Fruit fly (Drosophila melanogaster) whole organism, embryonic: ENCODE data around the gene rngo.

Experiments used
- Adf1 ChIP-seq: fragments of 200-800 bp; sonication (Bioruptor generic); IDR thresholded peaks from 2 replicates; pipeline ENCODE4 v1.3.6; 2022; ENCODE audit warnings: missing biosample characterization, missing genetic modification characterization
- Antp ChIP-seq: fragments of 200-800 bp; sonication (Bioruptor generic); optimal IDR thresholded peaks from 3 replicates; lab custom pipeline; 2016; ENCODE audit warnings: missing biosample characterization, missing genetic modification characterization
- Asciz ChIP-seq: fragments of 200-800 bp; sonication (Bioruptor generic); optimal IDR thresholded peaks from 2 replicates; lab custom pipeline; 2017; ENCODE audit warnings: missing biosample characterization, mild to moderate bottlenecking, missing genetic modification characterization, missing genetic modification reagents
- CG10267 ChIP-seq: fragments of 200-800 bp; sonication (Bioruptor generic); optimal IDR thresholded peaks from 2 replicates; lab custom pipeline; 2018; ENCODE audit warnings: missing biosample characterization, mild to moderate bottlenecking, missing genetic modification characterization, moderate library complexity
- CG10462 ChIP-seq: fragments of 200-800 bp; sonication (Bioruptor generic); optimal IDR thresholded peaks from 2 replicates; lab custom pipeline; 2016; ENCODE audit warnings: missing biosample characterization, missing genetic modification characterization
- CG10979 ChIP-seq: fragments of 200-800 bp; sonication (Bioruptor generic); optimal IDR thresholded peaks from 2 replicates; lab custom pipeline; 2018; ENCODE audit warnings: missing biosample characterization, mild to moderate bottlenecking, missing genetic modification characterization, moderate library complexity
- CG14441 ChIP-seq: fragments of 200-800 bp; sonication (Bioruptor generic); IDR thresholded peaks from 2 replicates; pipeline ENCODE4 v1.3.6; 2022; ENCODE audit warnings: missing biosample characterization, missing genetic modification characterization
- CG16815 ChIP-seq: fragments of 200-800 bp; sonication (Bioruptor generic); optimal IDR thresholded peaks from 3 replicates; lab custom pipeline; 2017; ENCODE audit warnings: missing biosample characterization, mild to moderate bottlenecking, missing genetic modification characterization
- CG31388 ChIP-seq: fragments of 200-800 bp; sonication (Bioruptor generic); optimal IDR thresholded peaks from 2 replicates; lab custom pipeline; 2016; ENCODE audit warnings: missing biosample characterization, missing genetic modification characterization
- CG3163 ChIP-seq: fragments of 200-800 bp; sonication (Bioruptor generic); optimal IDR thresholded peaks from 3 replicates; lab custom pipeline; 2016; ENCODE audit warnings: missing biosample characterization, missing genetic modification characterization
- CG34376 ChIP-seq: fragments of 200-800 bp; sonication (Bioruptor generic); optimal IDR thresholded peaks from 2 replicates; lab custom pipeline; 2018; ENCODE audit warnings: missing biosample characterization, mild to moderate bottlenecking, missing genetic modification characterization
- CG6689 ChIP-seq: fragments of 200-800 bp; sonication (Bioruptor generic); IDR thresholded peaks from 2 replicates; pipeline ENCODE4 v1.3.6; 2022; ENCODE audit warnings: missing biosample characterization, missing genetic modification characterization
- CG6854 ChIP-seq: fragments of 200-800 bp; sonication (Bioruptor generic); optimal IDR thresholded peaks from 3 replicates; lab custom pipeline; 2017; ENCODE audit warnings: missing biosample characterization, mild to moderate bottlenecking, missing genetic modification characterization
- CG7745 ChIP-seq: fragments of 200-800 bp; sonication (Bioruptor generic); optimal IDR thresholded peaks from 2 replicates; lab custom pipeline; 2018; ENCODE audit warnings: missing biosample characterization, mild to moderate bottlenecking, missing genetic modification characterization, moderate library complexity
- CG8359 ChIP-seq: fragments of 200-800 bp; sonication (Bioruptor generic); optimal IDR thresholded peaks from 2 replicates; lab custom pipeline; 2017; ENCODE audit warnings: missing biosample characterization, mild to moderate bottlenecking, missing genetic modification characterization, borderline replicate concordance
- CG8924 ChIP-seq: fragments of 200-800 bp; optimal IDR thresholded peaks from 3 replicates; lab custom pipeline; 2019; ENCODE audit warnings: missing biosample characterization, mild to moderate bottlenecking, missing genetic modification characterization, moderate library complexity
- CG9727 ChIP-seq: fragments of 200-800 bp; sonication (Bioruptor generic); optimal IDR thresholded peaks from 3 replicates; lab custom pipeline; 2017; ENCODE audit warnings: missing biosample characterization, mild to moderate bottlenecking, missing genetic modification characterization
- CG9797 ChIP-seq: fragments of 200-800 bp; sonication (Bioruptor generic); optimal IDR thresholded peaks from 3 replicates; lab custom pipeline; 2018; ENCODE audit warnings: missing biosample characterization, mild to moderate bottlenecking, missing genetic modification characterization
- CTCF ChIP-seq: fragments of 200-800 bp; sonication (Bioruptor generic); optimal IDR thresholded peaks from 2 replicates; lab custom pipeline; 2017; ENCODE audit warnings: missing biosample characterization, mild to moderate bottlenecking, missing genetic modification characterization, moderate library complexity
- Ets97D ChIP-seq: fragments of 200-800 bp; sonication (Bioruptor generic); optimal IDR thresholded peaks from 3 replicates; lab custom pipeline; 2016; ENCODE audit warnings: missing biosample characterization, missing genetic modification characterization
- Fer1 ChIP-seq: fragments of 200-800 bp; sonication (Bioruptor generic); optimal IDR thresholded peaks from 2 replicates; lab custom pipeline; 2017; ENCODE audit warnings: missing biosample characterization, mild to moderate bottlenecking, missing genetic modification characterization
- Hmr ChIP-seq: fragments of 200-800 bp; sonication (Bioruptor generic); optimal IDR thresholded peaks from 3 replicates; lab custom pipeline; 2017; ENCODE audit warnings: mild to moderate bottlenecking, missing biosample characterization, missing genetic modification reagents, missing genetic modification characterization
- Hr78 ChIP-seq, 2 experiments: fragments of 200-800 bp in 1 of 2; fragments of >200 bp in 1 of 2; sonication (Bioruptor generic) in 1 of 2; optimal IDR thresholded peaks; 2 replicates each; lab custom pipeline; 2017 to 2019; ENCODE audit warnings: missing biosample characterization in 2 of 2, missing genetic modification characterization in 2 of 2, mild to moderate bottlenecking in 1 of 2, moderate library complexity in 1 of 2
- Lhr ChIP-seq: fragments of 200-800 bp; sonication (Bioruptor generic); optimal IDR thresholded peaks from 3 replicates; lab custom pipeline; 2017; ENCODE audit warnings: mild to moderate bottlenecking, missing biosample characterization, missing genetic modification reagents, missing genetic modification characterization
- Mrtf ChIP-seq: fragments of 200-800 bp; sonication (Bioruptor generic); IDR thresholded peaks from 3 replicates; pipeline ENCODE4 v1.3.6; 2022; ENCODE audit warnings: missing biosample characterization, missing genetic modification characterization
- Nf-YA ChIP-seq: fragments of 200-800 bp; sonication (Bioruptor generic); IDR thresholded peaks from 2 replicates; pipeline ENCODE4 v1.3.6; 2022; ENCODE audit warnings: missing biosample characterization, missing genetic modification characterization
- Opbp ChIP-seq: fragments of 200-800 bp; sonication (Bioruptor generic); IDR thresholded peaks from 3 replicates; pipeline ENCODE4 v1.3.6; 2022; ENCODE audit warnings: missing biosample characterization, missing genetic modification characterization; ENCODE audit not compliant: partially characterized antibody
- ase ChIP-seq: fragments of 200-800 bp; sonication (Bioruptor generic); IDR thresholded peaks from 3 replicates; pipeline ENCODE4 v1.3.6; 2022; ENCODE audit warnings: missing biosample characterization, missing genetic modification characterization
- caup ChIP-seq: fragments of 200-800 bp; sonication (Bioruptor generic); optimal IDR thresholded peaks from 3 replicates; lab custom pipeline; 2017; ENCODE audit warnings: missing biosample characterization, mild to moderate bottlenecking, missing genetic modification characterization, moderate library complexity; ENCODE audit not compliant: severe bottlenecking
- crol ChIP-seq: fragments of 200-800 bp; sonication (Bioruptor generic); IDR thresholded peaks from 2 replicates; pipeline ENCODE4 v1.3.6; 2022; ENCODE audit warnings: missing biosample characterization, missing genetic modification characterization
- disco-r ChIP-seq: fragments of 200-800 bp; sonication (Bioruptor generic); optimal IDR thresholded peaks from 2 replicates; lab custom pipeline; 2016; ENCODE audit warnings: missing biosample characterization, missing genetic modification characterization
- ewg ChIP-seq: fragments of 200-800 bp; sonication (Bioruptor generic); optimal IDR thresholded peaks from 3 replicates; lab custom pipeline; 2017; ENCODE audit warnings: mild to moderate bottlenecking, missing biosample characterization, missing genetic modification reagents, missing genetic modification characterization
- ham ChIP-seq: fragments of 200-800 bp; sonication (Bioruptor generic); IDR thresholded peaks from 2 replicates; pipeline ENCODE4 v1.3.6; 2022; ENCODE audit warnings: missing biosample characterization, missing genetic modification characterization
- hth ChIP-seq: fragments of >200 bp; optimal IDR thresholded peaks from 2 replicates; lab custom pipeline; 2017; ENCODE audit warnings: inconsistent platforms
- inv ChIP-seq: fragments of 200-800 bp; sonication (Bioruptor generic); IDR thresholded peaks from 2 replicates; pipeline ENCODE4 v1.3.6; 2022; ENCODE audit warnings: missing biosample characterization, missing genetic modification characterization; ENCODE audit not compliant: partially characterized antibody
- klu ChIP-seq: fragments of 200-800 bp; sonication (Bioruptor generic); IDR thresholded peaks from 2 replicates; pipeline ENCODE4 v1.3.6; 2022; ENCODE audit warnings: missing biosample characterization, missing genetic modification characterization
- nmo ChIP-seq: fragments of 200-800 bp; sonication (Bioruptor generic); optimal IDR thresholded peaks from 2 replicates; lab custom pipeline; 2018; ENCODE audit warnings: missing biosample characterization, mild to moderate bottlenecking, missing genetic modification characterization, moderate library complexity
- onecut ChIP-seq: fragments of 200-800 bp; sonication (Bioruptor generic); IDR thresholded peaks from 2 replicates; pipeline ENCODE4 v1.3.6; 2022; ENCODE audit warnings: missing biosample characterization, missing genetic modification characterization
- org-1 ChIP-seq: fragments of 200-800 bp; sonication (Bioruptor generic); optimal IDR thresholded peaks from 2 replicates; lab custom pipeline; 2017; ENCODE audit warnings: missing biosample characterization, missing genetic modification characterization
- phol ChIP-seq: fragments of 200-800 bp; sonication (Bioruptor generic); optimal IDR thresholded peaks from 3 replicates; lab custom pipeline; 2018; ENCODE audit warnings: missing biosample characterization, mild to moderate bottlenecking, missing genetic modification characterization, moderate library complexity
- prd ChIP-seq, 3 experiments: fragments of >200 bp in 2 of 3; fragments of 200-800 bp in 1 of 3; sonication (Bioruptor generic) in 1 of 3; optimal IDR thresholded peaks in 2 of 3; IDR thresholded peaks in 1 of 3; 2 replicates in 2 of 3; 3 replicates in 1 of 3; pipeline versions ENCODE4 v1.3.6 to Lab custom; 2017 to 2022; ENCODE audit warnings: missing biosample characterization in 1 of 3, missing genetic modification characterization in 1 of 3
- psq ChIP-seq: fragments of 200-800 bp; sonication (Bioruptor generic); optimal IDR thresholded peaks from 2 replicates; lab custom pipeline; 2017; ENCODE audit warnings: missing biosample characterization, missing genetic modification characterization
- row ChIP-seq: fragments of 200-800 bp; sonication (Bioruptor generic); IDR thresholded peaks from 3 replicates; pipeline ENCODE4 v1.3.6; 2022; ENCODE audit warnings: missing biosample characterization, missing genetic modification characterization
- sima ChIP-seq: fragments of 200-800 bp; sonication (Bioruptor generic); optimal IDR thresholded peaks from 2 replicates; lab custom pipeline; 2016; ENCODE audit warnings: missing biosample characterization, missing genetic modification characterization
- toy ChIP-seq: fragments of 200-800 bp; sonication (Bioruptor generic); IDR thresholded peaks from 2 replicates; pipeline ENCODE4 v1.3.6; 2022; ENCODE audit warnings: missing biosample characterization, missing genetic modification characterization
- trh ChIP-seq: fragments of 200-800 bp; sonication (Bioruptor generic); optimal IDR thresholded peaks from 2 replicates; lab custom pipeline; 2016; ENCODE audit warnings: missing biosample characterization, missing genetic modification characterization
- unc-4 ChIP-seq: fragments of 200-800 bp; sonication (Bioruptor generic); IDR thresholded peaks from 2 replicates; pipeline ENCODE4 v1.3.6; 2022; ENCODE audit warnings: missing biosample characterization, missing genetic modification characterization; ENCODE audit not compliant: partially characterized antibody
- z ChIP-seq: fragments of 200-800 bp; sonication (Bioruptor generic); IDR thresholded peaks from 3 replicates; pipeline ENCODE4 v1.3.6; 2022; ENCODE audit warnings: missing biosample characterization, missing genetic modification characterization

The rngo gene

dm6 chrX:16448252-16449191, 7.3 kb downstream of the rngo start, which contains the start of the genes CG34015 and eIF4H1 (continued):
- TF ChIP-seq CG8924 (tag; lab: Kevin White, UChicago) (peak; percentile 6), Fer1 (GFP tag; lab: Kevin White, UChicago) (peak; percentile 32), CG14441 (GFP tag; lab: Robert Waterston, UW) (no peak), CG3163 (no peak), CG6689 (GFP tag; lab: Robert Waterston, UW) (no peak), ewg (GFP tag; lab: Kevin White, UChicago) (peak; percentile 92), prd (optimal IDR thresholded peaks at IDR 0.05; lab: Kevin White, UChicago) (no peak), prd (GFP tag; IDR thresholded peaks at IDR 0.05; lab: Robert Waterston, UW) (no peak), disco-r (GFP tag; lab: Kevin White, UChicago) (no peak), crol (GFP tag; lab: Robert Waterston, UW) (peak; percentile 53; the same call in 1 of the 2 replicates), sima (no peak), row (GFP tag; lab: Robert Waterston, UW) (0 out of 3 replicates have a peak, but pooled peaks have one; percentile 11), CG34376 (GFP tag; lab: Kevin White, UChicago) (peak; percentile 17), CG9797 (GFP tag; lab: Kevin White, UChicago) (peak; percentile 85), psq (GFP tag; lab: Kevin White, UChicago) (no peak), caup (GFP tag; lab: Kevin White, UChicago) (no peak), org-1 (no peak), inv (GFP tag; lab: Robert Waterston, UW) (peak; percentile 50; the same call in 1 of the 2 replicates), z (GFP tag; lab: Robert Waterston, UW) (no peak), phol (tag; lab: Kevin White, UChicago) (peak; percentile 68), ham (GFP tag; lab: Robert Waterston, UW) (no peak), trh (GFP tag; lab: Kevin White, UChicago) (no peak), CG10462 (no peak), CG10979 (tag; lab: Kevin White, UChicago) (no peak), Antp (GFP tag; lab: Kevin White, UChicago) (no peak), CTCF (GFP tag; lab: Kevin White, UChicago) (no peak), ase (GFP tag; lab: Robert Waterston, UW) (no peak), unc-4 (peak; percentile 73), Mrtf (no peak), hth (lab: Kevin White, UChicago) (no peak), Ets97D (GFP tag; lab: Kevin White, UChicago) (peak; percentile 69), klu (GFP tag; lab: Robert Waterston, UW) (no peak), Hr78 (GFP tag; optimal IDR thresholded peaks at IDR 0.05; lab: Kevin White, UChicago) (no peak), CG31388 (GFP tag; lab: Kevin White, UChicago) (no peak), Lhr (peak; percentile 26), Adf1 (GFP tag; lab: Robert Waterston, UW) (peak; percentile 93), CG9727 (peak; percentile 8), CG16815 (GFP tag; lab: Kevin White, UChicago) (no peak), Nf-YA (GFP tag; lab: Robert Waterston, UW) (no peak), toy (GFP tag; lab: Robert Waterston, UW) (no peak), Opbp (0 out of 3 replicates have a peak, but pooled peaks have one; percentile 54), onecut (GFP tag; lab: Robert Waterston, UW) (no peak), CG10267 (tag; lab: Kevin White, UChicago) (peak; percentile 20), CG8359 (GFP tag; lab: Kevin White, UChicago) (no peak), CG7745 (tag; lab: Kevin White, UChicago) (no peak), nmo (GFP tag; lab: Kevin White, UChicago) (peak; percentile 41), CG6854 (GFP tag; lab: Kevin White, UChicago) (peak; percentile 16), Hmr (GFP tag; lab: Kevin White, UChicago) (no peak), Asciz (GFP tag; lab: Kevin White, UChicago) (no peak)
